Worm (Caenorhabditis elegans) whole organism, midembryonic: ENCODE data around the gene T19H12.12.

Experiments
- cog-1 ChIP-seq: sonication (generic microtip); optimal IDR thresholded peaks from 2 replicates; lab custom pipeline; 2016; ENCODE audit warnings: missing genetic modification characterization, missing compliant biosample characterization
- flt-1 ChIP-seq: fragments of 200-800 bp; sonication (Bioruptor generic); IDR thresholded peaks from 2 replicates; pipeline ENCODE4 v1.3.6; 2022; ENCODE audit warnings: missing genetic modification characterization, missing compliant biosample characterization

DNA sequence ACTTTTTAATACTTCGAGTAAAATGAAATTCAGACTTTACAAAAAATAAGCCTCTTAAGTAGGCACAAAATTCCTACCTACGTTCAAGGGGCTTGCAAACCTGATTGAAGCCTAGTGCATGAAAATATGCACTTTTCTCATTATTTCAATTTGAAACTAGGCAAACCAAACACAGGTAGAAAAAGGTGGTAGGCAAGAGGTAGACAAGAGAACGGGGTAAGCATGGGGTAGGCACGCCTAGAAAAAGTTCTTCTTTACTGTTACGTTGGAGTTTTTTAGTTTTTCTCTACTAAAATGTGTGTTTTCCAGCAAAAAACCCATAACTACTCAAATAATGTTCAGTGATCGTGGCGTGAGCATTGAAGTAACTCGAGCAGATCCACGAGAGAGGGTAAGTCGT is 33.5 kb upstream of the T19H12.12 start, which contains the start of gene nex-4:
- TF ChIP-seq flt-1 (GFP tag; lab: Robert Waterston, UW) (no peak), cog-1 (no peak)
